Fruit fly (Drosophila melanogaster) whole organism, embryonic: ENCODE results near the gene CG5171.

ENCODE experiments used
- CG1024 ChIP-seq: fragments of 200-800 bp; sonication (Bioruptor generic); IDR thresholded peaks from 2 replicates; pipeline ENCODE4 v1.3.6; 2022; ENCODE audit warnings: missing biosample characterization, missing genetic modification characterization
- CG13287 ChIP-seq: fragments of 200-800 bp; sonication (Bioruptor generic); IDR thresholded peaks from 2 replicates; pipeline ENCODE4 v1.3.6; 2022; ENCODE audit warnings: missing biosample characterization, missing genetic modification characterization; ENCODE audit not compliant: partially characterized antibody
- CG13894 ChIP-seq: fragments of 200-800 bp; sonication (Bioruptor generic); optimal IDR thresholded peaks from 3 replicates; lab custom pipeline; 2018; ENCODE audit warnings: missing biosample characterization, mild to moderate bottlenecking, missing genetic modification characterization, moderate library complexity
- CG17359 ChIP-seq: fragments of 200-800 bp; sonication (Bioruptor generic); optimal IDR thresholded peaks from 3 replicates; lab custom pipeline; 2018; ENCODE audit warnings: missing biosample characterization, mild to moderate bottlenecking, missing genetic modification characterization, moderate library complexity
- CG17361 ChIP-seq: fragments of 200-800 bp; sonication (Bioruptor generic); IDR thresholded peaks from 3 replicates; pipeline ENCODE4 v1.3.6; 2022; ENCODE audit warnings: missing biosample characterization, missing genetic modification characterization
- CG2120 ChIP-seq: fragments of 200-800 bp; sonication (Bioruptor generic); optimal IDR thresholded peaks from 3 replicates; lab custom pipeline; 2016; ENCODE audit warnings: missing biosample characterization, missing genetic modification characterization
- CG2199 ChIP-seq: fragments of 200-800 bp; sonication (Bioruptor generic); IDR thresholded peaks from 3 replicates; pipeline ENCODE4 v1.3.6; 2022; ENCODE audit warnings: missing biosample characterization, missing genetic modification characterization
- CG2202 ChIP-seq: fragments of 200-800 bp; sonication (Bioruptor generic); optimal IDR thresholded peaks from 2 replicates; lab custom pipeline; 2018; ENCODE audit warnings: missing biosample characterization, mild to moderate bottlenecking, missing genetic modification characterization
- CG3065 ChIP-seq: fragments of 200-800 bp; sonication (Bioruptor generic); optimal IDR thresholded peaks from 2 replicates; lab custom pipeline; 2016; ENCODE audit warnings: missing biosample characterization, missing genetic modification characterization
- CG31365 ChIP-seq: fragments of 200-800 bp; sonication (Bioruptor generic); optimal IDR thresholded peaks from 2 replicates; lab custom pipeline; 2018; ENCODE audit warnings: missing biosample characterization, mild to moderate bottlenecking, missing genetic modification characterization
- CG31388 ChIP-seq: fragments of 200-800 bp; sonication (Bioruptor generic); optimal IDR thresholded peaks from 2 replicates; lab custom pipeline; 2016; ENCODE audit warnings: missing biosample characterization, missing genetic modification characterization
- CG34422 ChIP-seq: fragments of 200-800 bp; sonication (Bioruptor generic); IDR thresholded peaks from 3 replicates; pipeline ENCODE4 v1.3.6; 2022; ENCODE audit warnings: missing biosample characterization, missing genetic modification characterization
- CG4328 ChIP-seq: fragments of 200-800 bp; sonication (Bioruptor generic); optimal IDR thresholded peaks from 3 replicates; lab custom pipeline; 2017; ENCODE audit warnings: missing biosample characterization, missing genetic modification reagents, missing genetic modification characterization
- CG5180 ChIP-seq: fragments of 200-800 bp; sonication (Bioruptor generic); optimal IDR thresholded peaks from 3 replicates; lab custom pipeline; 2017; ENCODE audit warnings: missing biosample characterization, missing genetic modification characterization, mild to moderate bottlenecking, moderate library complexity, missing genetic modification reagents
- CG6813 ChIP-seq: fragments of 200-800 bp; sonication (Bioruptor generic); optimal IDR thresholded peaks from 2 replicates; lab custom pipeline; 2017; ENCODE audit warnings: missing biosample characterization, missing genetic modification characterization, mild to moderate bottlenecking, moderate library complexity, missing genetic modification reagents
- CG7963 ChIP-seq: fragments of 200-800 bp; sonication (Bioruptor generic); IDR thresholded peaks from 3 replicates; pipeline ENCODE4 v1.3.6; 2022; ENCODE audit warnings: missing biosample characterization, missing genetic modification characterization; ENCODE audit not compliant: partially characterized antibody
- CHES-1-like ChIP-seq: fragments of 200-800 bp; sonication (Bioruptor generic); optimal IDR thresholded peaks from 2 replicates; lab custom pipeline; 2016; ENCODE audit warnings: missing biosample characterization, missing genetic modification characterization
- Doc2 ChIP-seq: fragments of 200-800 bp; sonication (Bioruptor generic); IDR thresholded peaks from 2 replicates; pipeline ENCODE4 v1.3.6; 2022; ENCODE audit warnings: missing biosample characterization, missing genetic modification characterization
- Eip74EF ChIP-seq, 2 experiments: fragments of 200-800 bp in 1 of 2; fragments of >200 bp in 1 of 2; sonication (Bioruptor generic) in 1 of 2; optimal IDR thresholded peaks; 2 replicates each; lab custom pipeline; 2017 to 2019; ENCODE audit warnings: missing biosample characterization in 2 of 2, missing genetic modification characterization in 2 of 2, mild to moderate bottlenecking in 1 of 2, moderate library complexity in 1 of 2
- Ets97D ChIP-seq: fragments of 200-800 bp; sonication (Bioruptor generic); optimal IDR thresholded peaks from 3 replicates; lab custom pipeline; 2016; ENCODE audit warnings: missing biosample characterization, missing genetic modification characterization
- HLH3B ChIP-seq: fragments of 200-800 bp; sonication (Bioruptor generic); IDR thresholded peaks from 2 replicates; pipeline ENCODE4 v1.3.6; 2022; ENCODE audit warnings: missing biosample characterization, missing genetic modification characterization
- HmgD ChIP-seq: fragments of 200-800 bp; sonication (Bioruptor generic); optimal IDR thresholded peaks from 3 replicates; lab custom pipeline; 2016; ENCODE audit warnings: missing biosample characterization, missing genetic modification characterization
- Hmr ChIP-seq: fragments of 200-800 bp; sonication (Bioruptor generic); optimal IDR thresholded peaks from 3 replicates; lab custom pipeline; 2017; ENCODE audit warnings: mild to moderate bottlenecking, missing biosample characterization, missing genetic modification reagents, missing genetic modification characterization
- Hr78 ChIP-seq, 2 experiments: fragments of 200-800 bp in 1 of 2; fragments of >200 bp in 1 of 2; sonication (Bioruptor generic) in 1 of 2; optimal IDR thresholded peaks; 2 replicates each; lab custom pipeline; 2017 to 2019; ENCODE audit warnings: missing biosample characterization in 2 of 2, missing genetic modification characterization in 2 of 2, mild to moderate bottlenecking in 1 of 2, moderate library complexity in 1 of 2
- Lim3 ChIP-seq: fragments of 200-800 bp; sonication (Bioruptor generic); IDR thresholded peaks from 2 replicates; pipeline ENCODE4 v1.3.6; 2022; ENCODE audit warnings: missing biosample characterization, missing genetic modification characterization
- Nf-YA ChIP-seq: fragments of 200-800 bp; sonication (Bioruptor generic); IDR thresholded peaks from 2 replicates; pipeline ENCODE4 v1.3.6; 2022; ENCODE audit warnings: missing biosample characterization, missing genetic modification characterization
- Side ChIP-seq: fragments of 200-800 bp; sonication (Bioruptor generic); optimal IDR thresholded peaks from 2 replicates; lab custom pipeline; 2016; ENCODE audit warnings: missing biosample characterization, missing genetic modification characterization
- Sry-δ ChIP-seq: fragments of 200-800 bp; sonication (Bioruptor generic); optimal IDR thresholded peaks from 2 replicates; lab custom pipeline; 2016; ENCODE audit warnings: missing biosample characterization, missing genetic modification characterization
- Taf1 ChIP-seq: fragments of 200-800 bp; sonication (Bioruptor generic); IDR thresholded peaks from 2 replicates; pipeline ENCODE4 v1.3.6; 2022; ENCODE audit warnings: missing biosample characterization, missing genetic modification characterization
- Tbp ChIP-seq: fragments of >200 bp; optimal IDR thresholded peaks from 2 replicates; lab custom pipeline; 2018; ENCODE audit warnings: missing biosample characterization, missing genetic modification characterization
- Trl ChIP-seq, 3 experiments: fragments of >200 bp in 2 of 3; fragments of 200-800 bp in 1 of 3; sonication (Bioruptor generic) in 1 of 3; optimal IDR thresholded peaks; 2 replicates in 1 of 3; 3 replicates in 2 of 3; lab custom pipeline; 2016 to 2017; ENCODE audit warnings: missing biosample characterization in 1 of 3, missing genetic modification characterization in 1 of 3
- Vsx1 ChIP-seq: fragments of 200-800 bp; sonication (Bioruptor generic); optimal IDR thresholded peaks from 2 replicates; lab custom pipeline; 2017; ENCODE audit warnings: missing biosample characterization, mild to moderate bottlenecking, missing genetic modification characterization, missing genetic modification reagents
- bbx ChIP-seq: fragments of 200-800 bp; sonication (Bioruptor generic); IDR thresholded peaks from 2 replicates; pipeline ENCODE4 v1.3.6; 2022; ENCODE audit warnings: missing biosample characterization, missing genetic modification characterization; ENCODE audit not compliant: partially characterized antibody
- bsh ChIP-seq, 2 experiments: fragments of 200-800 bp; sonication (Bioruptor generic); optimal IDR thresholded peaks; 2 replicates each; lab custom pipeline; 2017 to 2018; ENCODE audit warnings: mild to moderate bottlenecking in 2 of 2, missing biosample characterization in 2 of 2, missing genetic modification characterization in 2 of 2, moderate library complexity in 1 of 2
- chinmo ChIP-seq: fragments of 200-800 bp; sonication (Bioruptor generic); IDR thresholded peaks from 4 replicates; pipeline ENCODE4 v1.3.6; 2022; ENCODE audit warnings: missing biosample characterization, missing genetic modification characterization; ENCODE audit not compliant: partially characterized antibody
- corto ChIP-seq: fragments of 200-800 bp; sonication (Bioruptor generic); optimal IDR thresholded peaks from 2 replicates; lab custom pipeline; 2016; ENCODE audit warnings: missing biosample characterization, mild to moderate bottlenecking, missing genetic modification characterization, moderate library complexity
- disco-r ChIP-seq: fragments of 200-800 bp; sonication (Bioruptor generic); optimal IDR thresholded peaks from 2 replicates; lab custom pipeline; 2016; ENCODE audit warnings: missing biosample characterization, missing genetic modification characterization
- fd3F ChIP-seq: fragments of 200-800 bp; sonication (Bioruptor generic); optimal IDR thresholded peaks from 2 replicates; lab custom pipeline; 2018; ENCODE audit warnings: missing biosample characterization, mild to moderate bottlenecking, missing genetic modification characterization, moderate library complexity
- fu2 ChIP-seq: fragments of 200-800 bp; sonication (Bioruptor generic); optimal IDR thresholded peaks from 2 replicates; lab custom pipeline; 2016; ENCODE audit warnings: missing biosample characterization, missing genetic modification characterization
- gcm ChIP-seq: fragments of 200-800 bp; sonication (Bioruptor generic); optimal IDR thresholded peaks from 2 replicates; lab custom pipeline; 2019; ENCODE audit warnings: missing biosample characterization, mild to moderate bottlenecking, missing genetic modification characterization, moderate library complexity
- mam ChIP-seq: fragments of 200-800 bp; sonication (Bioruptor generic); optimal IDR thresholded peaks from 3 replicates; lab custom pipeline; 2016; ENCODE audit warnings: missing biosample characterization, missing genetic modification characterization
- nom ChIP-seq: fragments of 200-800 bp; sonication (Bioruptor generic); optimal IDR thresholded peaks from 2 replicates; lab custom pipeline; 2017; ENCODE audit warnings: missing biosample characterization, missing genetic modification characterization, mild to moderate bottlenecking, moderate library complexity, missing genetic modification reagents
- pfk ChIP-seq: fragments of 200-800 bp; sonication (Bioruptor generic); optimal IDR thresholded peaks from 2 replicates; lab custom pipeline; 2018; ENCODE audit warnings: missing biosample characterization, mild to moderate bottlenecking, missing genetic modification characterization, moderate library complexity
- pros ChIP-seq: fragments of 200-800 bp; sonication (Bioruptor generic); optimal IDR thresholded peaks from 3 replicates; lab custom pipeline; 2019; ENCODE audit warnings: missing biosample characterization, mild to moderate bottlenecking, missing genetic modification characterization, moderate library complexity
- ranshi ChIP-seq: fragments of 200-800 bp; sonication (Bioruptor generic); IDR thresholded peaks from 2 replicates; pipeline ENCODE4 v1.3.6; 2022; ENCODE audit warnings: missing biosample characterization, missing genetic modification characterization
- sd ChIP-seq: fragments of 200-800 bp; sonication (Bioruptor generic); optimal IDR thresholded peaks from 3 replicates; lab custom pipeline; 2018; ENCODE audit warnings: missing biosample characterization, mild to moderate bottlenecking, missing genetic modification characterization, moderate library complexity
- wdn ChIP-seq: fragments of 200-800 bp; sonication (Bioruptor generic); IDR thresholded peaks from 2 replicates; pipeline ENCODE4 v1.3.6; 2022; ENCODE audit warnings: missing biosample characterization, missing genetic modification characterization
- yki ChIP-seq: fragments of >200 bp; optimal IDR thresholded peaks from 3 replicates; lab custom pipeline; 2018

The CG5171 gene

DNA sequence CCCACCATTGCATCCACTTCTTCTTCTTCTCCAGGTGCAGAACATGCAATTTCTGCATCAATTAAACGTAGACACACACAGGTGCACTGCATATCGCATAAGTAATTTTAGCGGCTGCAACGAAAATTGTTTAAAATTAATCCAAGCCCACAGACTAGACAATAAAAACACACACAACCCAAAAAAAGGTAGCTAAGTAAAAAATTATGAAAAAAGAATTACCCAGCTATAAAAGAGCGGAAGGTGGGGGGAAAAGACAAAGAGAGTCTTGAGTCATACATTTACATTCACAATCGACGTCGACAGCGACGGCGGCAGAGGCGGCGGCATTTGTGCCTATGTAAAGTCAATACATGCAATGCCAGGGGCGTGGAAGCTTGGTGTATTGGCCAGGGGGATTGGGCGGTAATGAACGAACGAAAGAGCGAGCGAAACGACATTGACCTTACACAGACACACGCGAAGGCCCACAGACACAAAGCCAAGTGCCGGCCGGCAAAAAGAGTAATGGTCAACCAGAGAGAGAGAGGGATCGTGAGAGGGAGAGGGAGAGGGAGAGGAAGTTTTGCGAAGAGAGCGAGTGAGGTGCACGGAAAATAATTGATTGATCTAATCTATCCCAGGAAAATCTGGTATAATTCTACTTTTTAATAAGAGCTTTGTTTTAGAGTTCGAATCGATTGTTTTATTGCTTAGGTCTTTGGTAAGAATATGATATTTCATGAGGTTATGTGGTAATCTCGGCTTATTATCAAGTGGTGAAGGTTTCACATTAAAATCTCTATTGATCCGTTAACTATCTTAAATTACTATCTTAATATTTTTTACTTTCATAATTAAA is 17.2 kb downstream of the CG5171 start:
- no peak for TF ChIP-seq Vsx1 (GFP tag; lab: Kevin White, UChicago)
- no peak for TF ChIP-seq CG31365 (tag; lab: Kevin White, UChicago)
- TF ChIP-seq Ets97D (GFP tag; lab: Kevin White, UChicago): no peak
- no peak for TF ChIP-seq HLH3B
- no peak for TF ChIP-seq CG2120 (GFP tag; lab: Kevin White, UChicago)
- no peak for TF ChIP-seq pfk (GFP tag; lab: Kevin White, UChicago)
- no peak for TF ChIP-seq Nf-YA (GFP tag; lab: Robert Waterston, UW)
- TF ChIP-seq Trl (optimal IDR thresholded peaks at IDR 0.05; lab: Kevin White, UChicago): peak; percentile 83 to 84
- no peak for TF ChIP-seq Trl (GFP tag; optimal IDR thresholded peaks at IDR 0.05; lab: Kevin White, UChicago)
- TF ChIP-seq ranshi (GFP tag; lab: Robert Waterston, UW): no peak
- no peak for TF ChIP-seq Tbp
- TF ChIP-seq chinmo (GFP tag; lab: Robert Waterston, UW): peak; percentile 53; the same call in 1 of the 4 replicates
- no peak for TF ChIP-seq CG2202
- no peak for TF ChIP-seq CG1024 (GFP tag; lab: Robert Waterston, UW)
- TF ChIP-seq nom (GFP tag; lab: Kevin White, UChicago): no peak
- peak; percentile 30; the same call in 1 of the 2 replicates for TF ChIP-seq CG13287
- TF ChIP-seq mam (GFP tag; lab: Kevin White, UChicago): no peak
- TF ChIP-seq CHES-1-like (GFP tag; lab: Kevin White, UChicago): no peak
- TF ChIP-seq disco-r (GFP tag; lab: Kevin White, UChicago): no peak
- TF ChIP-seq CG4328 (GFP tag; lab: Kevin White, UChicago): no peak
- TF ChIP-seq Sry-δ (GFP tag; lab: Kevin White, UChicago): no peak
- TF ChIP-seq CG2199 (GFP tag; lab: Robert Waterston, UW): no peak
- TF ChIP-seq fd3F (GFP tag; lab: Kevin White, UChicago): no peak
- peak in 1 of 2 experiments; percentile 87 for TF ChIP-seq Hr78 (GFP tag; optimal IDR thresholded peaks at IDR 0.05; lab: Kevin White, UChicago)
- peak; percentile 82; the same call in 1 of the 3 replicates for TF ChIP-seq CG34422 (GFP tag; lab: Robert Waterston, UW)
- peak; percentile 61 for TF ChIP-seq yki
- TF ChIP-seq CG17361 (GFP tag; lab: Robert Waterston, UW): 0 out of 3 replicates have a peak, but pooled peaks have one; percentile 27
- peak; percentile 43 for TF ChIP-seq corto
- TF ChIP-seq Eip74EF (GFP tag; optimal IDR thresholded peaks at IDR 0.05; lab: Kevin White, UChicago): no peak
- peak; percentile 42 for TF ChIP-seq pros
- no peak for TF ChIP-seq fu2 (GFP tag; lab: Kevin White, UChicago)
- no peak for TF ChIP-seq Hmr
- peak; percentile 9 for TF ChIP-seq sd
- TF ChIP-seq CG7963 (GFP tag; lab: Robert Waterston, UW): no peak
- no peak for TF ChIP-seq HmgD (GFP tag; lab: Kevin White, UChicago)
- TF ChIP-seq CG6813 (GFP tag; lab: Kevin White, UChicago): no peak
- peak in 1 of 2 experiments; percentile 85 for TF ChIP-seq bsh (GFP tag; optimal IDR thresholded peaks at IDR 0.05; lab: Kevin White, UChicago)
- no peak for TF ChIP-seq CG31388 (GFP tag; lab: Kevin White, UChicago)
- TF ChIP-seq Taf1 (GFP tag; lab: Robert Waterston, UW): no peak
- no peak for TF ChIP-seq Side
- no peak for TF ChIP-seq CG17359 (tag; lab: Kevin White, UChicago)
- TF ChIP-seq CG5180 (GFP tag; lab: Kevin White, UChicago): no peak
- TF ChIP-seq CG3065 (GFP tag; lab: Kevin White, UChicago): no peak
- TF ChIP-seq CG13894 (tag; lab: Kevin White, UChicago): no peak
- no peak for TF ChIP-seq gcm (GFP tag; lab: Kevin White, UChicago)
- no peak for TF ChIP-seq Doc2 (GFP tag; lab: Robert Waterston, UW)
- no peak for TF ChIP-seq Lim3 (GFP tag; lab: Robert Waterston, UW)
- TF ChIP-seq bbx: no peak
- TF ChIP-seq wdn (GFP tag; lab: Robert Waterston, UW): no peak
